Worm (Caenorhabditis elegans) whole organism, L2 larva: Measurements from ENCODE around the gene fmi-1.

Experiments
- F13H6.1 ChIP-seq: sonication (generic microtip); optimal IDR thresholded peaks from 2 replicates; lab custom pipeline; 2016; ENCODE audit warnings: missing genetic modification characterization, missing compliant biosample characterization
- Y55F3AM.14 ChIP-seq: fragments of 200-800 bp; sonication (Bioruptor generic); optimal IDR thresholded peaks from 2 replicates; lab custom pipeline; 2018; ENCODE audit warnings: mild to moderate bottlenecking, missing genetic modification characterization, missing compliant biosample characterization
- ceh-82 ChIP-seq: fragments of 150-350 bp; optimal IDR thresholded peaks from 2 replicates; lab custom pipeline; 2014; ENCODE audit warnings: missing biosample characterization, missing genetic modification characterization
- nhr-25 ChIP-seq: fragments of 150-350 bp; sonication (generic microtip); optimal IDR thresholded peaks from 3 replicates; lab custom pipeline; 2014; ENCODE audit warnings: missing biosample characterization, missing genetic modification characterization

ce11 chrV:13073145-13073544 is 54.3 kb downstream of the fmi-1 start:
- TF ChIP-seq Y55F3AM.14 (GFP tag; lab: Kevin White, UChicago) (no peak), nhr-25 (tag; lab: Kevin White, UChicago) (peak; percentile 51), ceh-82 (no peak), F13H6.1 (tag; lab: Kevin White, UChicago) (no peak)
